Worm (Caenorhabditis elegans) whole organism, midembryonic: Measurements from ENCODE around the gene srh-239.

Experiments used
- T22C8.4 ChIP-seq: fragments of 200-800 bp; sonication (Bioruptor generic); IDR thresholded peaks from 2 replicates; pipeline ENCODE4 v1.3.6; 2022; ENCODE audit warnings: missing genetic modification characterization, missing compliant biosample characterization
- cog-1 ChIP-seq: sonication (generic microtip); optimal IDR thresholded peaks from 2 replicates; lab custom pipeline; 2016; ENCODE audit warnings: missing genetic modification characterization, missing compliant biosample characterization
- flt-1 ChIP-seq: fragments of 200-800 bp; sonication (Bioruptor generic); IDR thresholded peaks from 2 replicates; pipeline ENCODE4 v1.3.6; 2022; ENCODE audit warnings: missing genetic modification characterization, missing compliant biosample characterization
- klf-2 ChIP-seq: fragments of 200-800 bp; sonication (Bioruptor generic); conservative IDR thresholded peaks from 2 replicates; pipeline ENCODE4 v1.3.6; 2022; ENCODE audit warnings: missing genetic modification reagents, missing genetic modification characterization, missing compliant biosample characterization
- med-1 ChIP-seq: sonication (generic microtip); optimal IDR thresholded peaks from 2 replicates; lab custom pipeline; 2017; ENCODE audit warnings: missing genetic modification characterization, mild to moderate bottlenecking, missing compliant biosample characterization, antibody characterized with exemption, missing genetic modification reagents; ENCODE audit not compliant: insufficient read depth
- ref-1 ChIP-seq: fragments of 200-800 bp; sonication (Bioruptor generic); conservative IDR thresholded peaks from 2 replicates; pipeline ENCODE4 v1.3.6; 2022; ENCODE audit warnings: missing genetic modification reagents, missing genetic modification characterization, missing compliant biosample characterization
- tab-1 ChIP-seq: fragments of 200-800 bp; sonication (Bioruptor generic); IDR thresholded peaks from 2 replicates; pipeline ENCODE4 v1.3.6; 2022; ENCODE audit warnings: missing genetic modification characterization, missing compliant biosample characterization
- ztf-23 ChIP-seq: fragments of 200-800 bp; sonication (Bioruptor generic); IDR thresholded peaks from 2 replicates; pipeline ENCODE4 v1.3.6; 2022; ENCODE audit warnings: missing genetic modification reagents, missing genetic modification characterization, missing compliant biosample characterization
- ztf-29 ChIP-seq: fragments of 200-800 bp; sonication (Bioruptor generic); IDR thresholded peaks from 2 replicates; pipeline ENCODE4 v1.3.6; 2022; ENCODE audit warnings: missing genetic modification reagents, missing genetic modification characterization, missing compliant biosample characterization

- TF ChIP-seq flt-1 (no peak), ref-1 (no peak), ztf-23 (GFP tag; lab: Robert Waterston, UW) (no peak), tab-1 (no peak), T22C8.4 (no peak), ztf-29 (GFP tag; lab: Robert Waterston, UW) (no peak), cog-1 (tag; lab: Kevin White, UChicago) (no peak), klf-2 (GFP tag; lab: Robert Waterston, UW) (no peak), med-1 (no peak)
Measured at ce11 chrV:15451421-15451820, 5.9 kb downstream of the srh-239 start, which contains the start of gene srw-33.
